Worm (Caenorhabditis elegans): ENCODE data around the gene zmp-6.

ce11 chrIII:7263028-7263427 is 15.4 kb upstream of the zmp-6 start:
- TF ChIP-seq flt-1 (GFP tag; IDR thresholded peaks at IDR 0.05) (no peak), ref-1 (GFP tag; conservative IDR thresholded peaks at IDR 0.05) (no peak)

Data from whole organism, midembryonic.